Worm (Caenorhabditis elegans): ENCODE measurements around the gene osm-12.

Gene osm-12

DNA sequence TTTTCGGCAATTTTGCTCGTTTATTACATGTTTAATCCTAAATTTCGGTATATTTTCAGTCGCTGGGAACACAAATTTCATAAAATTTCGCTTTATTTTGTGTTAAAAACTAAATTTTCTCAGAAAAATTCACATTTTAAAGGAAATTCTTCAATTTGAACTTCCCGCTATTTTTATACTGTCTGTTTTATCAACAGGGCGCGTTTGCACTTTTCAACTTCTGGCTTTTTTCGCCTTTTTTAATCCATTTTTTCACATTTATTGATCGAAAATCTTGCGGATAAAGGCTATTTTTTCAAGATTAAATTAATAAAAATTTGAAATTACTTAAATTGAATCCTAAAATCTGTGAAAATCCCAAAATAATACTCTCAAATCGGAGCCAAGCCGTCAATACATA is 50.2 kb downstream of the osm-12 start:
- no peak for TF ChIP-seq pes-1 (GFP tag; IDR thresholded peaks at IDR 0.05)
- no peak for TF ChIP-seq sea-1 (GFP tag; conservative IDR thresholded peaks at IDR 0.05)
- peak; percentile 5 for TF ChIP-seq F13C5.2 (tag; optimal IDR thresholded peaks at IDR 0.05)
- TF ChIP-seq hmg-4 (GFP tag; optimal IDR thresholded peaks at IDR 0.05) = no peak
- no peak for TF ChIP-seq tbx-11 (GFP tag; IDR thresholded peaks at IDR 0.05)
- no peak for TF ChIP-seq tra-4 (tag; optimal IDR thresholded peaks at IDR 0.05)

DNA sequence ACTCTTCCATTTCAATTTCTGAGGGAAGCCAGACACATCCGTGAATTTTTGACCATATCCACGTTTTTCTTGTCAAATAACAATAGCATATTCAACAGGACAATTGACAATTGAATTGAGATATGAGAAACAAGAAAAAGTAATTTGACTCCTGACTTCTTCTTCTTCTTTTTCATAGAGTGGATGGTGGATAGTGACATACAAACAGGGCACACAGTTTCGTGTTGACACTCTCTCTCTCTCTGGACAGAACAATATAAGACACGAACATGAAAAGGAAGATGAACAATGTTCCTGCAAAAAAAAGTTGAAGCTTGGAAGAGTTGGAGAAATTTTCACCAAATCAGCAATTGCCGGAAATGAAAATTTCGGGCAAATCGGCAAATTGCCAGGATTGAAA is 51.2 kb downstream of the osm-12 start:
- TF ChIP-seq tra-4 (tag; optimal IDR thresholded peaks at IDR 0.05) (no peak), ceh-13 (GFP tag; optimal IDR thresholded peaks at IDR 0.05) (no peak), scrt-1 (GFP tag; IDR thresholded peaks at IDR 0.05) (no peak), ets-7 (tag; optimal IDR thresholded peaks at IDR 0.05) (no peak), tbx-37 (GFP tag; conservative IDR thresholded peaks at IDR 0.05) (no peak), flt-1 (GFP tag; IDR thresholded peaks at IDR 0.05) (no peak), ceh-36 (tag; optimal IDR thresholded peaks at IDR 0.05) (no peak), hmbx-1 (tag; optimal IDR thresholded peaks at IDR 0.05) (no peak), sea-1 (GFP tag; conservative IDR thresholded peaks at IDR 0.05) (no peak), pes-1 (GFP tag; IDR thresholded peaks at IDR 0.05) (no peak)

DNA sequence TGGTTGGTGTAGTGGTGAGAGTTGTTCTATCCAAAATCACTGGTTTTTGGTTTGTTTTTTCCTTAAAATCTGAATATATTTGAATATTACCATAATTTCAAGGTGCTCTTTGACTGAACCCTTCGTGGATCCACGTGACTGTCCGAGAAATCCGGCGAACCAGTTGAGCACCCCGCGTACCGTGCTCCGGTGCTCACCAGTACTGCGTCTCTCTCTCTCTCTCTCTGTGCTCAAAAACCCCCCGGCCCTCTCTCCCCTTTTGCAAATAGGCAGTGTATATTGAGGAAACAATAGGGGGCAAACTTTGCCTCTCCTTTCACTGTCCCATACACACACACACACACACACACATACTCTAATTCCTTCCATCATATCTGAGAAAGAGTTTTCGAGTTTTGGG is 52.4 kb downstream of the osm-12 start:
- no peak for TF ChIP-seq ceh-13 (GFP tag; optimal IDR thresholded peaks at IDR 0.05)
- peak; percentile 30 for TF ChIP-seq aly-1 (tag; optimal IDR thresholded peaks at IDR 0.05)

DNA sequence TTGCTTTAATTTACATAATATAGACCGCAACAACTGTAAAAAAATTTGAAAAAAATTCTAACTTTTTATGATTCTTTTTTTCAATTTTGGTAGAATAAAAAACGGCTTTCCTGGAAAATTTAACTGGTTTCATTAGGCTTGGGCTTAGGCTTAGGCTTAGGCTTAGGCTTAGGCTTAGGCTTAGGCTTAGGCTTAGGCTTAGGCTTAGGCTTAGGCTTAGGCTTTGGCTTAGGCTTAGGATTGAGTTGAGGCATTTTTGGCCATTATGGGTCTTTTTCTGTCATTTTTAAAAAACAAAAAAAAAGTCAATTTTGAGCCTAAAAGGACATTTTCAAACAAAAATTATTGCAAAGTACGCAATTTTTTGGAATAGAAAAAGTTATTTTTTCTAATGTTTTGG is 58.5 kb downstream of the osm-12 start:
- TF ChIP-seq ceh-36 (tag; optimal IDR thresholded peaks at IDR 0.05) (peak; percentile 60), sea-1 (GFP tag; conservative IDR thresholded peaks at IDR 0.05) (no peak)

- TF ChIP-seq hmbx-1 (tag; optimal IDR thresholded peaks at IDR 0.05) (no peak), ets-7 (tag; optimal IDR thresholded peaks at IDR 0.05) (no peak), sea-1 (GFP tag; conservative IDR thresholded peaks at IDR 0.05) (no peak), ama-1 (optimal IDR thresholded peaks at IDR 0.05) (no peak), pes-1 (GFP tag; IDR thresholded peaks at IDR 0.05) (no peak)
These were observed 59.8 kb downstream of the osm-12 start for ce11 chrIII:12142419-12143107.
